Fruit fly (Drosophila melanogaster) whole organism, embryonic: Measurements from ENCODE around the gene CG13008.

Experiments used
- Ada2b ChIP-seq: fragments of 200-800 bp; sonication (Bioruptor generic); IDR thresholded peaks from 2 replicates; pipeline ENCODE4 v1.3.6; 2022; ENCODE audit warnings: missing biosample characterization, missing genetic modification characterization
- Adf1 ChIP-seq: fragments of 200-800 bp; sonication (Bioruptor generic); IDR thresholded peaks from 2 replicates; pipeline ENCODE4 v1.3.6; 2022; ENCODE audit warnings: missing biosample characterization, missing genetic modification characterization
- B-H1 ChIP-seq: fragments of 200-800 bp; sonication (Bioruptor generic); IDR thresholded peaks from 3 replicates; pipeline ENCODE4 v1.3.6; 2022; ENCODE audit warnings: missing biosample characterization, missing genetic modification characterization
- Bdp1 ChIP-seq: fragments of 200-800 bp; sonication (Bioruptor generic); optimal IDR thresholded peaks from 3 replicates; lab custom pipeline; 2016; ENCODE audit warnings: missing biosample characterization, missing genetic modification characterization
- Bgb ChIP-seq: fragments of 200-800 bp; sonication (Bioruptor generic); IDR thresholded peaks from 2 replicates; pipeline ENCODE4 v1.3.6; 2022; ENCODE audit warnings: missing biosample characterization, missing genetic modification characterization; ENCODE audit not compliant: partially characterized antibody
- CG1024 ChIP-seq: fragments of 200-800 bp; sonication (Bioruptor generic); IDR thresholded peaks from 2 replicates; pipeline ENCODE4 v1.3.6; 2022; ENCODE audit warnings: missing biosample characterization, missing genetic modification characterization
- CG1233 ChIP-seq: fragments of 200-800 bp; sonication (Bioruptor generic); optimal IDR thresholded peaks from 4 replicates; lab custom pipeline; 2018; ENCODE audit warnings: missing biosample characterization, mild to moderate bottlenecking, missing genetic modification characterization
- CG12659 ChIP-seq: fragments of 200-800 bp; sonication (Bioruptor generic); optimal IDR thresholded peaks from 3 replicates; lab custom pipeline; 2017; ENCODE audit warnings: mild to moderate bottlenecking, missing biosample characterization, missing genetic modification reagents, missing genetic modification characterization
- CG13894 ChIP-seq: fragments of 200-800 bp; sonication (Bioruptor generic); optimal IDR thresholded peaks from 3 replicates; lab custom pipeline; 2018; ENCODE audit warnings: missing biosample characterization, mild to moderate bottlenecking, missing genetic modification characterization, moderate library complexity
- CG1647 ChIP-seq: fragments of 200-800 bp; sonication (Bioruptor generic); optimal IDR thresholded peaks from 3 replicates; lab custom pipeline; 2016; ENCODE audit warnings: missing biosample characterization, missing genetic modification characterization
- CG16813 ChIP-seq: fragments of 200-800 bp; sonication (Bioruptor generic); IDR thresholded peaks from 3 replicates; pipeline ENCODE4 v1.3.6; 2022; ENCODE audit warnings: missing biosample characterization, missing genetic modification characterization; ENCODE audit not compliant: partially characterized antibody
- CG18011 ChIP-seq: fragments of 200-800 bp; sonication (Bioruptor generic); optimal IDR thresholded peaks from 2 replicates; lab custom pipeline; 2017; ENCODE audit warnings: missing biosample characterization, missing genetic modification characterization, mild to moderate bottlenecking, moderate library complexity, missing genotype
- CG18476 ChIP-seq: fragments of 200-800 bp; sonication (Bioruptor generic); optimal IDR thresholded peaks from 2 replicates; lab custom pipeline; 2016; ENCODE audit warnings: missing biosample characterization, mild to moderate bottlenecking, missing genetic modification characterization
- CG42726 ChIP-seq: fragments of 200-800 bp; sonication (Bioruptor generic); IDR thresholded peaks from 2 replicates; pipeline ENCODE4 v1.3.6; 2022; ENCODE audit warnings: missing biosample characterization, missing genetic modification characterization; ENCODE audit not compliant: partially characterized antibody
- CG43689 ChIP-seq: fragments of 200-800 bp; sonication (Bioruptor generic); IDR thresholded peaks from 2 replicates; pipeline ENCODE4 v1.3.6; 2022; ENCODE audit warnings: missing biosample characterization, missing genetic modification characterization
- CG6254 ChIP-seq: fragments of 200-800 bp; sonication (Bioruptor generic); optimal IDR thresholded peaks from 3 replicates; lab custom pipeline; 2017; ENCODE audit warnings: mild to moderate bottlenecking, missing biosample characterization, missing genetic modification reagents, missing genetic modification characterization
- CG7963 ChIP-seq: fragments of 200-800 bp; sonication (Bioruptor generic); IDR thresholded peaks from 3 replicates; pipeline ENCODE4 v1.3.6; 2022; ENCODE audit warnings: missing biosample characterization, missing genetic modification characterization; ENCODE audit not compliant: partially characterized antibody
- CG8359 ChIP-seq: fragments of 200-800 bp; sonication (Bioruptor generic); optimal IDR thresholded peaks from 2 replicates; lab custom pipeline; 2017; ENCODE audit warnings: missing biosample characterization, mild to moderate bottlenecking, missing genetic modification characterization, borderline replicate concordance
- CG9876 ChIP-seq: fragments of 200-800 bp; sonication (Bioruptor generic); optimal IDR thresholded peaks from 2 replicates; lab custom pipeline; 2016; ENCODE audit warnings: missing biosample characterization, missing genetic modification characterization
- CHES-1-like ChIP-seq: fragments of 200-800 bp; sonication (Bioruptor generic); optimal IDR thresholded peaks from 2 replicates; lab custom pipeline; 2016; ENCODE audit warnings: missing biosample characterization, missing genetic modification characterization
- CoRest ChIP-seq: fragments of 200-800 bp; sonication (Bioruptor generic); optimal IDR thresholded peaks from 3 replicates; lab custom pipeline; 2018; ENCODE audit warnings: missing biosample characterization, mild to moderate bottlenecking, missing genetic modification characterization, moderate library complexity
- Dref ChIP-seq: fragments of 200-800 bp; sonication (Bioruptor generic); IDR thresholded peaks from 2 replicates; pipeline ENCODE4 v1.3.6; 2022; ENCODE audit warnings: missing biosample characterization, missing genetic modification characterization
- Ets97D ChIP-seq: fragments of 200-800 bp; sonication (Bioruptor generic); optimal IDR thresholded peaks from 3 replicates; lab custom pipeline; 2016; ENCODE audit warnings: missing biosample characterization, missing genetic modification characterization
- GATAe ChIP-seq: fragments of 200-800 bp; sonication (Bioruptor generic); conservative IDR thresholded peaks from 2 replicates; pipeline ENCODE4 v1.3.6; 2022; ENCODE audit warnings: missing biosample characterization, missing genetic modification characterization
- Gsc ChIP-seq: fragments of 200-800 bp; sonication (Bioruptor generic); IDR thresholded peaks from 2 replicates; pipeline ENCODE4 v1.3.6; 2022; ENCODE audit warnings: missing biosample characterization, missing genetic modification characterization
- Gug ChIP-seq: fragments of 200-800 bp; sonication (Bioruptor generic); IDR thresholded peaks from 4 replicates; pipeline ENCODE4 v1.3.6; 2022; ENCODE audit warnings: missing biosample characterization, missing genetic modification characterization
- Optix ChIP-seq: fragments of 200-800 bp; sonication (Bioruptor generic); IDR thresholded peaks from 3 replicates; pipeline ENCODE4 v1.3.6; 2022; ENCODE audit warnings: missing biosample characterization, missing genetic modification characterization
- Ptx1 ChIP-seq: fragments of 200-800 bp; sonication (Bioruptor generic); IDR thresholded peaks from 2 replicates; pipeline ENCODE4 v1.3.6; 2022; ENCODE audit warnings: missing biosample characterization, missing genetic modification characterization
- Usf ChIP-seq: fragments of 200-800 bp; sonication (Bioruptor generic); optimal IDR thresholded peaks from 2 replicates; lab custom pipeline; 2017; ENCODE audit warnings: missing genotype, missing biosample characterization, missing genetic modification characterization
- Xbp1 ChIP-seq: fragments of 200-800 bp; sonication (Bioruptor generic); optimal IDR thresholded peaks from 3 replicates; lab custom pipeline; 2016; ENCODE audit warnings: missing biosample characterization, mild to moderate bottlenecking, missing genetic modification characterization
- bsh ChIP-seq, 2 experiments: fragments of 200-800 bp; sonication (Bioruptor generic); optimal IDR thresholded peaks; 2 replicates each; lab custom pipeline; 2017 to 2018; ENCODE audit warnings: mild to moderate bottlenecking in 2 of 2, missing biosample characterization in 2 of 2, missing genetic modification characterization in 2 of 2, moderate library complexity in 1 of 2
- danr ChIP-seq: fragments of 200-800 bp; sonication (Bioruptor generic); IDR thresholded peaks from 2 replicates; pipeline ENCODE4 v1.3.6; 2022; ENCODE audit warnings: missing biosample characterization, missing genetic modification characterization
- dimm ChIP-seq: fragments of 200-800 bp; sonication (Bioruptor generic); IDR thresholded peaks from 2 replicates; pipeline ENCODE4 v1.3.6; 2022; ENCODE audit warnings: missing biosample characterization, missing genetic modification characterization
- ftz-f1 ChIP-seq: fragments of 200-800 bp; sonication (Bioruptor generic); optimal IDR thresholded peaks from 2 replicates; lab custom pipeline; 2016; ENCODE audit warnings: missing biosample characterization, missing genetic modification characterization
- fu2 ChIP-seq: fragments of 200-800 bp; sonication (Bioruptor generic); optimal IDR thresholded peaks from 2 replicates; lab custom pipeline; 2016; ENCODE audit warnings: missing biosample characterization, missing genetic modification characterization
- gro ChIP-seq: fragments of 200-800 bp; sonication (Bioruptor generic); optimal IDR thresholded peaks from 2 replicates; lab custom pipeline; 2016; ENCODE audit warnings: missing biosample characterization, missing genetic modification characterization
- gsb ChIP-seq: fragments of 200-800 bp; sonication (Bioruptor generic); IDR thresholded peaks from 2 replicates; pipeline ENCODE4 v1.3.6; 2022; ENCODE audit warnings: missing biosample characterization, missing genetic modification characterization
- her ChIP-seq: fragments of 200-800 bp; sonication (Bioruptor generic); optimal IDR thresholded peaks from 2 replicates; lab custom pipeline; 2016; ENCODE audit warnings: missing biosample characterization, missing genetic modification characterization
- insv ChIP-seq, 2 experiments: fragments of 200-800 bp; sonication (Bioruptor generic); optimal IDR thresholded peaks; 3 replicates each; lab custom pipeline; 2016 to 2018; ENCODE audit warnings: missing biosample characterization in 2 of 2, missing genetic modification characterization in 2 of 2
- pho ChIP-seq: fragments of 200-800 bp; sonication (Bioruptor generic); optimal IDR thresholded peaks from 2 replicates; lab custom pipeline; 2016; ENCODE audit warnings: missing biosample characterization, missing genetic modification characterization
- salm ChIP-seq: fragments of 200-800 bp; sonication (Bioruptor generic); optimal IDR thresholded peaks from 2 replicates; lab custom pipeline; 2018; ENCODE audit warnings: missing biosample characterization, mild to moderate bottlenecking, missing genetic modification characterization
- sim ChIP-seq: fragments of 200-800 bp; sonication (Bioruptor generic); IDR thresholded peaks from 2 replicates; pipeline ENCODE4 v1.3.6; 2022; ENCODE audit warnings: missing biosample characterization, missing genetic modification characterization
- sisA ChIP-seq: fragments of 200-800 bp; sonication (Bioruptor generic); IDR thresholded peaks from 2 replicates; pipeline ENCODE4 v1.3.6; 2022; ENCODE audit warnings: missing biosample characterization, missing genetic modification characterization
- slou ChIP-seq: fragments of 200-800 bp; sonication (Bioruptor generic); optimal IDR thresholded peaks from 3 replicates; lab custom pipeline; 2016; ENCODE audit warnings: missing biosample characterization, missing genetic modification characterization
- sug ChIP-seq: fragments of 200-800 bp; optimal IDR thresholded peaks from 2 replicates; lab custom pipeline; 2019; ENCODE audit warnings: missing biosample characterization, mild to moderate bottlenecking, missing genetic modification characterization, moderate library complexity
- tll ChIP-seq, 2 experiments: fragments of 200-800 bp in 1 of 2; fragments of >200 bp in 1 of 2; sonication (Bioruptor generic) in 1 of 2; optimal IDR thresholded peaks; 2 replicates each; lab custom pipeline; 2017 to 2019; ENCODE audit warnings: missing biosample characterization in 2 of 2, missing genetic modification characterization in 2 of 2, mild to moderate bottlenecking in 1 of 2, moderate library complexity in 1 of 2
- tna ChIP-seq: fragments of 200-800 bp; sonication (Bioruptor generic); IDR thresholded peaks from 2 replicates; pipeline ENCODE4 v1.3.6; 2022; ENCODE audit warnings: missing biosample characterization, missing genetic modification characterization; ENCODE audit not compliant: partially characterized antibody
- trh ChIP-seq: fragments of 200-800 bp; sonication (Bioruptor generic); optimal IDR thresholded peaks from 2 replicates; lab custom pipeline; 2016; ENCODE audit warnings: missing biosample characterization, missing genetic modification characterization
- unc-4 ChIP-seq: fragments of 200-800 bp; sonication (Bioruptor generic); IDR thresholded peaks from 2 replicates; pipeline ENCODE4 v1.3.6; 2022; ENCODE audit warnings: missing biosample characterization, missing genetic modification characterization; ENCODE audit not compliant: partially characterized antibody
- wek ChIP-seq: fragments of 200-800 bp; sonication (Bioruptor generic); optimal IDR thresholded peaks from 3 replicates; lab custom pipeline; 2018; ENCODE audit warnings: missing biosample characterization, mild to moderate bottlenecking, missing genetic modification characterization, moderate library complexity
- yki ChIP-seq: fragments of >200 bp; optimal IDR thresholded peaks from 3 replicates; lab custom pipeline; 2018

The CG13008 gene

dm6 chrX:16691440-16691839, 19.7 kb upstream of the CG13008 start (continued):
- TF ChIP-seq B-H1 (GFP tag; lab: Robert Waterston, UW) (peak; percentile 83), CG9876 (GFP tag; lab: Kevin White, UChicago) (peak; percentile 76), Adf1 (GFP tag; lab: Robert Waterston, UW) (no peak; the same call in 1 of the 2 replicates), Gug (peak; percentile 85), CG1233 (peak; percentile 77), CG16813 (GFP tag; lab: Robert Waterston, UW) (no peak), salm (tag; lab: Kevin White, UChicago) (peak; percentile 80), Ets97D (GFP tag; lab: Kevin White, UChicago) (peak; percentile 57), fu2 (GFP tag; lab: Kevin White, UChicago) (peak; percentile 65), Usf (GFP tag; lab: Kevin White, UChicago) (peak; percentile 45), sim (GFP tag; lab: Robert Waterston, UW) (peak; percentile 79), CG18011 (GFP tag; lab: Kevin White, UChicago) (peak; percentile 46), Bgb (GFP tag; lab: Robert Waterston, UW) (no peak), sug (tag; lab: Kevin White, UChicago) (peak; percentile 51), her (GFP tag; lab: Kevin White, UChicago) (peak; percentile 77), Bdp1 (GFP tag; lab: Kevin White, UChicago) (peak; percentile 73), Dref (GFP tag; lab: Robert Waterston, UW) (no peak), ftz-f1 (no peak), GATAe (no peak), CG6254 (peak; percentile 86), Ada2b (peak; percentile 89), bsh (GFP tag; optimal IDR thresholded peaks at IDR 0.05; lab: Kevin White, UChicago) (peak; percentile 40 to 95), tll (GFP tag; optimal IDR thresholded peaks at IDR 0.05; lab: Kevin White, UChicago) (no peak), CHES-1-like (GFP tag; lab: Kevin White, UChicago) (peak; percentile 69), slou (GFP tag; lab: Kevin White, UChicago) (peak; percentile 63), Optix (GFP tag; lab: Robert Waterston, UW) (peak; percentile 93), dimm (GFP tag; lab: Robert Waterston, UW) (peak; percentile 80), tna (GFP tag; lab: Robert Waterston, UW) (no peak), CG1024 (peak; percentile 87), sisA (peak; percentile 85), CG42726 (GFP tag; lab: Robert Waterston, UW) (no peak), CG43689 (GFP tag; lab: Robert Waterston, UW) (no peak), Ptx1 (peak; percentile 89), CG8359 (GFP tag; lab: Kevin White, UChicago) (peak; percentile 67), CG12659 (GFP tag; lab: Kevin White, UChicago) (peak; percentile 76), CG7963 (GFP tag; lab: Robert Waterston, UW) (no peak), yki (lab: Kevin White, UChicago) (no peak), pho (GFP tag; lab: Kevin White, UChicago) (peak; percentile 57), Xbp1 (GFP tag; lab: Kevin White, UChicago) (peak; percentile 90), insv (GFP tag; optimal IDR thresholded peaks at IDR 0.05; lab: Kevin White, UChicago) (no peak), CoRest (tag; lab: Kevin White, UChicago) (peak; percentile 86), CG18476 (peak; percentile 69), CG1647 (peak; percentile 79), unc-4 (no peak), gsb (peak; percentile 61; the same call in 1 of the 2 replicates), gro (GFP tag; lab: Kevin White, UChicago) (peak; percentile 32), danr (peak; percentile 75), Gsc (GFP tag; lab: Robert Waterston, UW) (peak; percentile 71), CG13894 (tag; lab: Kevin White, UChicago) (no peak), trh (peak; percentile 58), wek (GFP tag; lab: Kevin White, UChicago) (peak; percentile 74)
